Fruit fly (Drosophila melanogaster) whole organism, embryonic: ENCODE results near the gene mus101.

ENCODE experiments used
- Antp ChIP-seq: fragments of 200-800 bp; sonication (Bioruptor generic); optimal IDR thresholded peaks from 3 replicates; lab custom pipeline; 2016; ENCODE audit warnings: missing biosample characterization, missing genetic modification characterization
- BtbVII ChIP-seq: fragments of 200-800 bp; sonication (Bioruptor generic); optimal IDR thresholded peaks from 3 replicates; lab custom pipeline; 2017; ENCODE audit warnings: missing biosample characterization, mild to moderate bottlenecking, missing genetic modification characterization
- C15 ChIP-seq: fragments of 200-800 bp; sonication (Bioruptor generic); IDR thresholded peaks from 3 replicates; pipeline ENCODE4 v1.3.6; 2022; ENCODE audit warnings: missing biosample characterization, missing genetic modification characterization
- CG10321 ChIP-seq: fragments of 200-800 bp; sonication (Bioruptor generic); IDR thresholded peaks from 2 replicates; pipeline ENCODE4 v1.3.6; 2022; ENCODE audit warnings: missing biosample characterization, missing genetic modification characterization
- CG10431 ChIP-seq: fragments of 200-800 bp; sonication (Bioruptor generic); optimal IDR thresholded peaks from 3 replicates; lab custom pipeline; 2018; ENCODE audit warnings: missing biosample characterization, mild to moderate bottlenecking, missing genetic modification characterization
- CG11093 ChIP-seq: fragments of 200-800 bp; sonication (Bioruptor generic); IDR thresholded peaks from 3 replicates; pipeline ENCODE4 v1.3.6; 2022; ENCODE audit warnings: missing biosample characterization, missing genetic modification characterization
- CG12236 ChIP-seq: fragments of 200-800 bp; sonication (Bioruptor generic); optimal IDR thresholded peaks from 2 replicates; lab custom pipeline; 2016; ENCODE audit warnings: missing biosample characterization, missing genetic modification characterization
- CG12299 ChIP-seq: fragments of 200-800 bp; sonication (Bioruptor generic); optimal IDR thresholded peaks from 2 replicates; lab custom pipeline; 2018; ENCODE audit warnings: missing biosample characterization, mild to moderate bottlenecking, missing genetic modification characterization
- CG12769 ChIP-seq: fragments of 200-800 bp; sonication (Bioruptor generic); optimal IDR thresholded peaks from 2 replicates; lab custom pipeline; 2019; ENCODE audit warnings: missing biosample characterization, mild to moderate bottlenecking, missing genetic modification characterization, moderate library complexity
- CG12942 ChIP-seq: fragments of 200-800 bp; sonication (Bioruptor generic); optimal IDR thresholded peaks from 3 replicates; lab custom pipeline; 2016; ENCODE audit warnings: missing biosample characterization, missing genetic modification characterization
- CG13624 ChIP-seq: fragments of 200-800 bp; sonication (Bioruptor generic); optimal IDR thresholded peaks from 2 replicates; lab custom pipeline; 2016; ENCODE audit warnings: missing biosample characterization, missing genetic modification characterization
- CG16779 ChIP-seq: fragments of 200-800 bp; sonication (Bioruptor generic); IDR thresholded peaks from 2 replicates; pipeline ENCODE4 v1.3.6; 2022; ENCODE audit warnings: missing biosample characterization, missing genetic modification characterization
- CG18011 ChIP-seq: fragments of 200-800 bp; sonication (Bioruptor generic); optimal IDR thresholded peaks from 2 replicates; lab custom pipeline; 2017; ENCODE audit warnings: missing biosample characterization, missing genetic modification characterization, mild to moderate bottlenecking, moderate library complexity, missing genotype
- CG18619 ChIP-seq: fragments of 200-800 bp; sonication (Bioruptor generic); optimal IDR thresholded peaks from 3 replicates; lab custom pipeline; 2017; ENCODE audit warnings: missing biosample characterization, mild to moderate bottlenecking, missing genetic modification characterization
- CG32772 ChIP-seq: fragments of 200-800 bp; sonication (Bioruptor generic); IDR thresholded peaks from 2 replicates; pipeline ENCODE4 v1.3.6; 2022; ENCODE audit warnings: missing biosample characterization, missing genetic modification characterization
- CG34224 ChIP-seq: fragments of 200-800 bp; sonication (Bioruptor generic); IDR thresholded peaks from 3 replicates; pipeline ENCODE4 v1.3.6; 2022; ENCODE audit warnings: missing biosample characterization, missing genetic modification characterization; ENCODE audit not compliant: partially characterized antibody
- CG6272 ChIP-seq: fragments of 200-800 bp; sonication (Bioruptor generic); IDR thresholded peaks from 2 replicates; pipeline ENCODE4 v1.3.6; 2022; ENCODE audit warnings: missing biosample characterization, missing genetic modification characterization
- CG6765 ChIP-seq: fragments of 200-800 bp; sonication (Bioruptor generic); optimal IDR thresholded peaks from 3 replicates; lab custom pipeline; 2017; ENCODE audit warnings: missing biosample characterization, mild to moderate bottlenecking, missing genetic modification characterization
- CG7928 ChIP-seq: fragments of 200-800 bp; sonication (Bioruptor generic); optimal IDR thresholded peaks from 2 replicates; lab custom pipeline; 2017; ENCODE audit warnings: missing biosample characterization, mild to moderate bottlenecking, missing genetic modification characterization
- CG8944 ChIP-seq: fragments of 200-800 bp; sonication (Bioruptor generic); optimal IDR thresholded peaks from 3 replicates; lab custom pipeline; 2016; ENCODE audit warnings: missing biosample characterization, missing genetic modification characterization
- CG9876 ChIP-seq: fragments of 200-800 bp; sonication (Bioruptor generic); optimal IDR thresholded peaks from 2 replicates; lab custom pipeline; 2016; ENCODE audit warnings: missing biosample characterization, missing genetic modification characterization
- Chrac-16 ChIP-seq: fragments of 200-800 bp; sonication (Bioruptor generic); optimal IDR thresholded peaks from 3 replicates; lab custom pipeline; 2016; ENCODE audit warnings: missing biosample characterization, missing genetic modification characterization
- D ChIP-seq, 2 experiments: fragments of 200-800 bp in 1 of 2; fragments of >200 bp in 1 of 2; sonication (Bioruptor generic) in 1 of 2; optimal IDR thresholded peaks; 2 replicates in 1 of 2; 3 replicates in 1 of 2; lab custom pipeline; 2017; ENCODE audit warnings: mild to moderate bottlenecking in 1 of 2, missing biosample characterization in 1 of 2, missing genetic modification characterization in 1 of 2, missing genetic modification reagents in 1 of 2
- Doc2 ChIP-seq: fragments of 200-800 bp; sonication (Bioruptor generic); IDR thresholded peaks from 2 replicates; pipeline ENCODE4 v1.3.6; 2022; ENCODE audit warnings: missing biosample characterization, missing genetic modification characterization
- Hand ChIP-seq: fragments of 200-800 bp; sonication (Bioruptor generic); optimal IDR thresholded peaks from 2 replicates; lab custom pipeline; 2017; ENCODE audit warnings: mild to moderate bottlenecking, missing biosample characterization, missing genetic modification reagents, missing genetic modification characterization
- Hmr ChIP-seq: fragments of 200-800 bp; sonication (Bioruptor generic); optimal IDR thresholded peaks from 3 replicates; lab custom pipeline; 2017; ENCODE audit warnings: mild to moderate bottlenecking, missing biosample characterization, missing genetic modification reagents, missing genetic modification characterization
- Pdp1 ChIP-seq, 2 experiments: fragments of 200-800 bp; sonication (Bioruptor generic); optimal IDR thresholded peaks; 3 replicates each; lab custom pipeline; 2016; ENCODE audit warnings: missing biosample characterization in 2 of 2, missing genetic modification characterization in 2 of 2, mild to moderate bottlenecking in 1 of 2, moderate library complexity in 1 of 2
- Xbp1 ChIP-seq: fragments of 200-800 bp; sonication (Bioruptor generic); optimal IDR thresholded peaks from 3 replicates; lab custom pipeline; 2016; ENCODE audit warnings: missing biosample characterization, mild to moderate bottlenecking, missing genetic modification characterization
- az2 ChIP-seq: fragments of 200-800 bp; sonication (Bioruptor generic); optimal IDR thresholded peaks from 3 replicates; lab custom pipeline; 2016; ENCODE audit warnings: missing biosample characterization, missing genetic modification characterization
- bcd ChIP-seq: fragments of 200-800 bp; sonication (Bioruptor generic); optimal IDR thresholded peaks from 2 replicates; lab custom pipeline; 2017; ENCODE audit warnings: missing biosample characterization, mild to moderate bottlenecking, missing genetic modification characterization
- chif ChIP-seq, 2 experiments: fragments of 200-800 bp; sonication (Bioruptor generic); optimal IDR thresholded peaks; 3 replicates each; lab custom pipeline; 2016; ENCODE audit warnings: missing biosample characterization in 2 of 2, missing genetic modification characterization in 2 of 2
- dm ChIP-seq: fragments of 200-800 bp; sonication (Bioruptor generic); optimal IDR thresholded peaks from 3 replicates; lab custom pipeline; 2016; ENCODE audit warnings: missing biosample characterization, missing genetic modification characterization
- dysf ChIP-seq: fragments of 200-800 bp; sonication (Bioruptor generic); IDR thresholded peaks from 3 replicates; pipeline ENCODE4 v1.3.6; 2022; ENCODE audit warnings: missing biosample characterization, missing genetic modification characterization
- emc ChIP-seq: fragments of 200-800 bp; sonication (Bioruptor generic); optimal IDR thresholded peaks from 2 replicates; lab custom pipeline; 2016; ENCODE audit warnings: missing biosample characterization, missing genetic modification characterization
- esg ChIP-seq: fragments of 200-800 bp; sonication (Bioruptor generic); conservative IDR thresholded peaks from 2 replicates; pipeline ENCODE4 v1.3.6; 2022; ENCODE audit warnings: missing biosample characterization, missing genetic modification characterization
- exex ChIP-seq: fragments of 200-800 bp; sonication (Bioruptor generic); optimal IDR thresholded peaks from 4 replicates; lab custom pipeline; 2018; ENCODE audit warnings: missing biosample characterization, mild to moderate bottlenecking, missing genetic modification characterization, moderate library complexity
- fd64A ChIP-seq: fragments of 200-800 bp; sonication (Bioruptor generic); optimal IDR thresholded peaks from 3 replicates; lab custom pipeline; 2018; ENCODE audit warnings: missing biosample characterization, mild to moderate bottlenecking, missing genetic modification characterization
- ftz-f1 ChIP-seq: fragments of 200-800 bp; sonication (Bioruptor generic); optimal IDR thresholded peaks from 2 replicates; lab custom pipeline; 2016; ENCODE audit warnings: missing biosample characterization, missing genetic modification characterization
- gcm2 ChIP-seq: fragments of 200-800 bp; sonication (Bioruptor generic); optimal IDR thresholded peaks from 2 replicates; lab custom pipeline; 2016; ENCODE audit warnings: missing biosample characterization, missing genetic modification characterization
- hth ChIP-seq: fragments of >200 bp; optimal IDR thresholded peaks from 2 replicates; lab custom pipeline; 2017; ENCODE audit warnings: inconsistent platforms
- inv ChIP-seq: fragments of 200-800 bp; sonication (Bioruptor generic); IDR thresholded peaks from 2 replicates; pipeline ENCODE4 v1.3.6; 2022; ENCODE audit warnings: missing biosample characterization, missing genetic modification characterization; ENCODE audit not compliant: partially characterized antibody
- jing ChIP-seq: fragments of 200-800 bp; sonication (Bioruptor generic); optimal IDR thresholded peaks from 2 replicates; lab custom pipeline; 2018; ENCODE audit warnings: missing biosample characterization, mild to moderate bottlenecking, missing genetic modification characterization
- mld ChIP-seq: fragments of 200-800 bp; sonication (Bioruptor generic); IDR thresholded peaks from 3 replicates; pipeline ENCODE4 v1.3.6; 2022; ENCODE audit warnings: missing biosample characterization, missing genetic modification characterization; ENCODE audit not compliant: partially characterized antibody
- nerfin-1 ChIP-seq: fragments of 200-800 bp; sonication (Bioruptor generic); optimal IDR thresholded peaks from 3 replicates; lab custom pipeline; 2019; ENCODE audit warnings: missing biosample characterization, mild to moderate bottlenecking, missing genetic modification characterization, moderate library complexity
- pfk ChIP-seq: fragments of 200-800 bp; sonication (Bioruptor generic); optimal IDR thresholded peaks from 2 replicates; lab custom pipeline; 2018; ENCODE audit warnings: missing biosample characterization, mild to moderate bottlenecking, missing genetic modification characterization, moderate library complexity
- phol ChIP-seq: fragments of 200-800 bp; sonication (Bioruptor generic); optimal IDR thresholded peaks from 3 replicates; lab custom pipeline; 2018; ENCODE audit warnings: missing biosample characterization, mild to moderate bottlenecking, missing genetic modification characterization, moderate library complexity
- pita ChIP-seq: fragments of 200-800 bp; sonication (Bioruptor generic); optimal IDR thresholded peaks from 2 replicates; lab custom pipeline; 2017; ENCODE audit warnings: missing biosample characterization, mild to moderate bottlenecking, missing genetic modification characterization
- pnt ChIP-seq: fragments of 200-800 bp; sonication (Bioruptor generic); optimal IDR thresholded peaks from 3 replicates; lab custom pipeline; 2016; ENCODE audit warnings: missing biosample characterization, missing genetic modification characterization
- ranshi ChIP-seq: fragments of 200-800 bp; sonication (Bioruptor generic); IDR thresholded peaks from 2 replicates; pipeline ENCODE4 v1.3.6; 2022; ENCODE audit warnings: missing biosample characterization, missing genetic modification characterization
- tio ChIP-seq: fragments of 200-800 bp; sonication (Bioruptor generic); optimal IDR thresholded peaks from 2 replicates; lab custom pipeline; 2017; ENCODE audit warnings: missing biosample characterization, missing genetic modification characterization, inconsistent platforms

Gene mus101

DNA sequence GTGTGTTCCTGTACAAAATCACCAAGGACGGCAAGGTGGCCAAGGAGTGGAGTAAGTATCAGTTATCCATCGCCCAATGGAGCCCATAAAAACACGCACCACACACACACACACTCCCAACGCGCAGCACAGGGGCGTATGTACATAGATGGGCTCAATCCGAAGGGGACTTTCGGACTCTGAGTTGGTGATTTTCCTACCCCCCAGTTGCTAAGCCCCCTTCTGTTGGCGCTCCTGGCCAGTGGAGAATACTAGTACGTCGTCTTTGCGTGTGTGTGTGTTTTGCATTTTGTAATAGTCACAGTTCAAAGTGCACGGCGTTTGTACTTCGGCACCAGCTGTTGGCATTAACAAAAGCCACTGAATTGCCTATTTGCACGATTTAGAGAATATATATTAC is 18.0 kb downstream of the mus101 start (continued):
- peak; percentile 76 for TF ChIP-seq pnt (GFP tag; lab: Kevin White, UChicago)
- peak; percentile 49 for TF ChIP-seq CG12236 (GFP tag; lab: Kevin White, UChicago)
- peak; percentile 67 to 80 for TF ChIP-seq chif (GFP tag; optimal IDR thresholded peaks at IDR 0.05; lab: Kevin White, UChicago)
- TF ChIP-seq nerfin-1 (tag; lab: Kevin White, UChicago) = peak; percentile 33
- peak; percentile 61 for TF ChIP-seq CG12942 (GFP tag; lab: Kevin White, UChicago)
- peak; percentile 71 for TF ChIP-seq gcm2 (GFP tag; lab: Kevin White, UChicago)
- TF ChIP-seq esg = peak; percentile 59; the same call in 1 of the 2 replicates
- TF ChIP-seq pita = no peak
- TF ChIP-seq pfk (GFP tag; lab: Kevin White, UChicago) = peak; percentile 38
- no peak for TF ChIP-seq CG10431 (GFP tag; lab: Kevin White, UChicago)
- TF ChIP-seq CG8944 (GFP tag; lab: Kevin White, UChicago) = peak; percentile 85
- no peak for TF ChIP-seq hth (lab: Kevin White, UChicago)
- no peak for TF ChIP-seq CG7928 (GFP tag; lab: Kevin White, UChicago)
- TF ChIP-seq CG18619 (GFP tag; lab: Kevin White, UChicago) = peak; percentile 77
- peak; percentile 80 for TF ChIP-seq CG6765
- TF ChIP-seq BtbVII (GFP tag; lab: Kevin White, UChicago) = peak; percentile 65
- peak; percentile 42 for TF ChIP-seq exex
- no peak for TF ChIP-seq CG10321
- peak; percentile 46 for TF ChIP-seq CG18011 (GFP tag; lab: Kevin White, UChicago)
- TF ChIP-seq ranshi (GFP tag; lab: Robert Waterston, UW) = peak; percentile 79
- no peak for TF ChIP-seq CG34224 (GFP tag; lab: Robert Waterston, UW)
- peak; percentile 79 for TF ChIP-seq Hmr (GFP tag; lab: Kevin White, UChicago)
- no peak for TF ChIP-seq D (optimal IDR thresholded peaks at IDR 0.05; lab: Kevin White, UChicago)
- TF ChIP-seq D (GFP tag; optimal IDR thresholded peaks at IDR 0.05; lab: Kevin White, UChicago) = peak; percentile 45
- peak; percentile 50 to 83 for TF ChIP-seq Pdp1 (GFP tag; optimal IDR thresholded peaks at IDR 0.05; lab: Kevin White, UChicago)
- TF ChIP-seq jing (GFP tag; lab: Kevin White, UChicago) = peak; percentile 47
- TF ChIP-seq CG13624 (GFP tag; lab: Kevin White, UChicago) = peak; percentile 64
- TF ChIP-seq CG6272 (GFP tag; lab: Robert Waterston, UW) = peak; percentile 69
- peak; percentile 92 for TF ChIP-seq Antp
- peak; percentile 60 for TF ChIP-seq phol (tag; lab: Kevin White, UChicago)
- peak; percentile 86 for TF ChIP-seq dysf (GFP tag; lab: Robert Waterston, UW)
- TF ChIP-seq Doc2 (GFP tag; lab: Robert Waterston, UW) = no peak
- peak; percentile 60 for TF ChIP-seq CG9876 (GFP tag; lab: Kevin White, UChicago)
- TF ChIP-seq CG32772 (GFP tag; lab: Robert Waterston, UW) = peak; percentile 78
- TF ChIP-seq tio = no peak
- peak; percentile 92 for TF ChIP-seq CG12769 (tag; lab: Kevin White, UChicago)
- peak; percentile 52 for TF ChIP-seq ftz-f1 (GFP tag; lab: Kevin White, UChicago)
- TF ChIP-seq bcd (GFP tag; lab: Kevin White, UChicago) = peak; percentile 78
- peak; percentile 82 for TF ChIP-seq az2 (GFP tag; lab: Kevin White, UChicago)
- TF ChIP-seq emc (GFP tag; lab: Kevin White, UChicago) = no peak
- peak; percentile 46 for TF ChIP-seq dm
- TF ChIP-seq fd64A (GFP tag; lab: Kevin White, UChicago) = peak; percentile 15
- TF ChIP-seq Xbp1 (GFP tag; lab: Kevin White, UChicago) = peak; percentile 86
- TF ChIP-seq Hand (GFP tag; lab: Kevin White, UChicago) = peak; percentile 54
- no peak for TF ChIP-seq C15 (GFP tag; lab: Robert Waterston, UW)
- no peak for TF ChIP-seq mld (GFP tag; lab: Robert Waterston, UW)
- peak; percentile 70 for TF ChIP-seq CG12299 (tag; lab: Kevin White, UChicago)
- peak; percentile 75 for TF ChIP-seq Chrac-16
- no peak for TF ChIP-seq inv (GFP tag; lab: Robert Waterston, UW)
- 0 out of 3 replicates have a peak, but pooled peaks have one; percentile 30 for TF ChIP-seq CG11093 (GFP tag; lab: Robert Waterston, UW)
- peak; percentile 85 for TF ChIP-seq CG16779 (GFP tag; lab: Robert Waterston, UW)
